Fruit fly (Drosophila melanogaster) whole organism, embryonic: ENCODE results near the gene Bet1.

Source experiments
- B-H2 ChIP-seq: fragments of 200-800 bp; sonication (Bioruptor generic); optimal IDR thresholded peaks from 2 replicates; lab custom pipeline; 2018; ENCODE audit warnings: missing biosample characterization, mild to moderate bottlenecking, missing genetic modification characterization
- CG10979 ChIP-seq: fragments of 200-800 bp; sonication (Bioruptor generic); optimal IDR thresholded peaks from 2 replicates; lab custom pipeline; 2018; ENCODE audit warnings: missing biosample characterization, mild to moderate bottlenecking, missing genetic modification characterization, moderate library complexity
- CG11247 ChIP-seq: fragments of 200-800 bp; sonication (Bioruptor generic); IDR thresholded peaks from 2 replicates; pipeline ENCODE4 v1.3.6; 2022; ENCODE audit warnings: missing biosample characterization, missing genetic modification characterization
- CG12155 ChIP-seq: fragments of 200-800 bp; sonication (Bioruptor generic); optimal IDR thresholded peaks from 3 replicates; lab custom pipeline; 2016; ENCODE audit warnings: missing biosample characterization, missing genetic modification characterization
- CG12236 ChIP-seq: fragments of 200-800 bp; sonication (Bioruptor generic); optimal IDR thresholded peaks from 2 replicates; lab custom pipeline; 2016; ENCODE audit warnings: missing biosample characterization, missing genetic modification characterization
- CG1233 ChIP-seq: fragments of 200-800 bp; sonication (Bioruptor generic); optimal IDR thresholded peaks from 4 replicates; lab custom pipeline; 2018; ENCODE audit warnings: missing biosample characterization, mild to moderate bottlenecking, missing genetic modification characterization
- CG12942 ChIP-seq: fragments of 200-800 bp; sonication (Bioruptor generic); optimal IDR thresholded peaks from 3 replicates; lab custom pipeline; 2016; ENCODE audit warnings: missing biosample characterization, missing genetic modification characterization
- CG13624 ChIP-seq: fragments of 200-800 bp; sonication (Bioruptor generic); optimal IDR thresholded peaks from 2 replicates; lab custom pipeline; 2016; ENCODE audit warnings: missing biosample characterization, missing genetic modification characterization
- CG14441 ChIP-seq: fragments of 200-800 bp; sonication (Bioruptor generic); IDR thresholded peaks from 2 replicates; pipeline ENCODE4 v1.3.6; 2022; ENCODE audit warnings: missing biosample characterization, missing genetic modification characterization
- CG15601 ChIP-seq: fragments of 200-800 bp; sonication (Bioruptor generic); optimal IDR thresholded peaks from 3 replicates; lab custom pipeline; 2019; ENCODE audit warnings: missing biosample characterization, mild to moderate bottlenecking, missing genetic modification characterization, moderate library complexity
- CG2202 ChIP-seq: fragments of 200-800 bp; sonication (Bioruptor generic); optimal IDR thresholded peaks from 2 replicates; lab custom pipeline; 2018; ENCODE audit warnings: missing biosample characterization, mild to moderate bottlenecking, missing genetic modification characterization
- CG2875 ChIP-seq: fragments of 200-800 bp; sonication (Bioruptor generic); optimal IDR thresholded peaks from 2 replicates; lab custom pipeline; 2017; ENCODE audit warnings: missing biosample characterization, mild to moderate bottlenecking, missing genetic modification characterization, missing genetic modification reagents
- CG30020 ChIP-seq: fragments of 200-800 bp; optimal IDR thresholded peaks from 2 replicates; lab custom pipeline; 2019; ENCODE audit warnings: missing biosample characterization, mild to moderate bottlenecking, missing genetic modification characterization, moderate library complexity
- CG32532 ChIP-seq: fragments of 200-800 bp; sonication (Bioruptor generic); IDR thresholded peaks from 2 replicates; pipeline ENCODE4 v1.3.6; 2022; ENCODE audit warnings: missing biosample characterization, missing genetic modification characterization
- CG34224 ChIP-seq: fragments of 200-800 bp; sonication (Bioruptor generic); IDR thresholded peaks from 3 replicates; pipeline ENCODE4 v1.3.6; 2022; ENCODE audit warnings: missing biosample characterization, missing genetic modification characterization; ENCODE audit not compliant: partially characterized antibody
- CG42726 ChIP-seq: fragments of 200-800 bp; sonication (Bioruptor generic); IDR thresholded peaks from 2 replicates; pipeline ENCODE4 v1.3.6; 2022; ENCODE audit warnings: missing biosample characterization, missing genetic modification characterization; ENCODE audit not compliant: partially characterized antibody
- CG43689 ChIP-seq: fragments of 200-800 bp; sonication (Bioruptor generic); IDR thresholded peaks from 2 replicates; pipeline ENCODE4 v1.3.6; 2022; ENCODE audit warnings: missing biosample characterization, missing genetic modification characterization
- CG4707 ChIP-seq: fragments of 200-800 bp; sonication (Bioruptor generic); optimal IDR thresholded peaks from 2 replicates; lab custom pipeline; 2018; ENCODE audit warnings: missing biosample characterization, mild to moderate bottlenecking, missing genetic modification characterization, moderate library complexity
- CG4820 ChIP-seq: fragments of 200-800 bp; sonication (Bioruptor generic); optimal IDR thresholded peaks from 3 replicates; lab custom pipeline; 2016; ENCODE audit warnings: missing biosample characterization, missing genetic modification characterization
- CG6689 ChIP-seq: fragments of 200-800 bp; sonication (Bioruptor generic); IDR thresholded peaks from 2 replicates; pipeline ENCODE4 v1.3.6; 2022; ENCODE audit warnings: missing biosample characterization, missing genetic modification characterization
- CG7745 ChIP-seq: fragments of 200-800 bp; sonication (Bioruptor generic); optimal IDR thresholded peaks from 2 replicates; lab custom pipeline; 2018; ENCODE audit warnings: missing biosample characterization, mild to moderate bottlenecking, missing genetic modification characterization, moderate library complexity
- CG7839 ChIP-seq: fragments of 200-800 bp; sonication (Bioruptor generic); optimal IDR thresholded peaks from 3 replicates; lab custom pipeline; 2018; ENCODE audit warnings: missing biosample characterization, mild to moderate bottlenecking, missing genetic modification characterization, moderate library complexity
- CG8924 ChIP-seq: fragments of 200-800 bp; optimal IDR thresholded peaks from 3 replicates; lab custom pipeline; 2019; ENCODE audit warnings: missing biosample characterization, mild to moderate bottlenecking, missing genetic modification characterization, moderate library complexity
- Fer2 ChIP-seq: fragments of 200-800 bp; sonication (Bioruptor generic); optimal IDR thresholded peaks from 2 replicates; lab custom pipeline; 2018; ENCODE audit warnings: missing biosample characterization, mild to moderate bottlenecking, missing genetic modification characterization, moderate library complexity
- Hmr ChIP-seq: fragments of 200-800 bp; sonication (Bioruptor generic); optimal IDR thresholded peaks from 3 replicates; lab custom pipeline; 2017; ENCODE audit warnings: mild to moderate bottlenecking, missing biosample characterization, missing genetic modification reagents, missing genetic modification characterization
- Jarid2 ChIP-seq: fragments of 200-800 bp; sonication (Bioruptor generic); optimal IDR thresholded peaks from 3 replicates; lab custom pipeline; 2017; ENCODE audit warnings: mild to moderate bottlenecking, missing biosample characterization, missing genetic modification reagents, missing genetic modification characterization
- Max ChIP-seq: fragments of 200-800 bp; sonication (Bioruptor generic); optimal IDR thresholded peaks from 2 replicates; lab custom pipeline; 2016; ENCODE audit warnings: missing biosample characterization, mild to moderate bottlenecking, missing genetic modification characterization
- NC2α ChIP-seq: fragments of 200-800 bp; sonication (Bioruptor generic); optimal IDR thresholded peaks from 2 replicates; lab custom pipeline; 2016; ENCODE audit warnings: missing biosample characterization, missing genetic modification characterization
- Neu2 ChIP-seq: fragments of 200-800 bp; sonication (Bioruptor generic); optimal IDR thresholded peaks from 3 replicates; lab custom pipeline; 2016; ENCODE audit warnings: missing biosample characterization, missing genetic modification characterization, borderline replicate concordance
- Nf-YC ChIP-seq: fragments of 200-800 bp; optimal IDR thresholded peaks from 3 replicates; lab custom pipeline; 2019; ENCODE audit warnings: missing biosample characterization, mild to moderate bottlenecking, missing genetic modification characterization, moderate library complexity
- NfI ChIP-seq: fragments of 200-800 bp; sonication (Bioruptor generic); optimal IDR thresholded peaks from 3 replicates; lab custom pipeline; 2018; ENCODE audit warnings: missing biosample characterization, mild to moderate bottlenecking, missing genetic modification characterization, moderate library complexity
- Six4 ChIP-seq: fragments of 200-800 bp; sonication (Bioruptor generic); optimal IDR thresholded peaks from 2 replicates; lab custom pipeline; 2016; ENCODE audit warnings: missing biosample characterization, missing genetic modification characterization
- Taf1 ChIP-seq: fragments of 200-800 bp; sonication (Bioruptor generic); IDR thresholded peaks from 2 replicates; pipeline ENCODE4 v1.3.6; 2022; ENCODE audit warnings: missing biosample characterization, missing genetic modification characterization
- amos ChIP-seq: fragments of 200-800 bp; sonication (Bioruptor generic); IDR thresholded peaks from 2 replicates; pipeline ENCODE4 v1.3.6; 2022; ENCODE audit warnings: missing biosample characterization, missing genetic modification characterization; ENCODE audit not compliant: partially characterized antibody
- bab2 ChIP-seq: fragments of 200-800 bp; sonication (Bioruptor generic); optimal IDR thresholded peaks from 2 replicates; lab custom pipeline; 2016; ENCODE audit warnings: missing biosample characterization, missing genetic modification characterization
- exex ChIP-seq: fragments of 200-800 bp; sonication (Bioruptor generic); optimal IDR thresholded peaks from 4 replicates; lab custom pipeline; 2018; ENCODE audit warnings: missing biosample characterization, mild to moderate bottlenecking, missing genetic modification characterization, moderate library complexity
- fd3F ChIP-seq: fragments of 200-800 bp; sonication (Bioruptor generic); optimal IDR thresholded peaks from 2 replicates; lab custom pipeline; 2018; ENCODE audit warnings: missing biosample characterization, mild to moderate bottlenecking, missing genetic modification characterization, moderate library complexity
- fd96Cb ChIP-seq: fragments of 200-800 bp; sonication (Bioruptor generic); optimal IDR thresholded peaks from 2 replicates; lab custom pipeline; 2018; ENCODE audit warnings: missing biosample characterization, mild to moderate bottlenecking, missing genetic modification characterization, moderate library complexity
- gsb-n ChIP-seq: fragments of 200-800 bp; sonication (Bioruptor generic); optimal IDR thresholded peaks from 3 replicates; lab custom pipeline; 2018; ENCODE audit warnings: missing biosample characterization, mild to moderate bottlenecking, missing genetic modification characterization
- gt ChIP-seq: fragments of 200-800 bp; sonication (Bioruptor generic); IDR thresholded peaks from 2 replicates; pipeline ENCODE4 v1.3.6; 2022; ENCODE audit warnings: missing biosample characterization, missing genetic modification characterization
- her ChIP-seq: fragments of 200-800 bp; sonication (Bioruptor generic); optimal IDR thresholded peaks from 2 replicates; lab custom pipeline; 2016; ENCODE audit warnings: missing biosample characterization, missing genetic modification characterization
- kah ChIP-seq: fragments of 200-800 bp; sonication (Bioruptor generic); optimal IDR thresholded peaks from 2 replicates; lab custom pipeline; 2018; ENCODE audit warnings: missing biosample characterization, mild to moderate bottlenecking, missing genetic modification characterization
- knrl ChIP-seq: fragments of 200-800 bp; sonication (Bioruptor generic); IDR thresholded peaks from 3 replicates; pipeline ENCODE4 v1.3.6; 2022; ENCODE audit warnings: missing biosample characterization, missing genetic modification characterization; ENCODE audit not compliant: partially characterized antibody
- lola ChIP-seq, 3 experiments: fragments of >200 bp in 2 of 3; fragments of 200-800 bp in 1 of 3; sonication (Bioruptor generic) in 1 of 3; optimal IDR thresholded peaks; 2 replicates each; lab custom pipeline; 2017 to 2019; ENCODE audit warnings: missing biosample characterization in 3 of 3, missing genetic modification characterization in 3 of 3, mild to moderate bottlenecking in 1 of 3, moderate library complexity in 1 of 3
- pb ChIP-seq: fragments of 200-800 bp; sonication (Bioruptor generic); optimal IDR thresholded peaks from 3 replicates; lab custom pipeline; 2016; ENCODE audit warnings: missing biosample characterization, missing genetic modification characterization
- ro ChIP-seq: fragments of 200-800 bp; sonication (Bioruptor generic); IDR thresholded peaks from 2 replicates; pipeline ENCODE4 v1.3.6; 2022; ENCODE audit warnings: missing biosample characterization, missing genetic modification characterization
- run ChIP-seq: fragments of 200-800 bp; sonication (Bioruptor generic); optimal IDR thresholded peaks from 3 replicates; lab custom pipeline; 2018; ENCODE audit warnings: missing biosample characterization, mild to moderate bottlenecking, missing genetic modification characterization
- sd ChIP-seq: fragments of 200-800 bp; sonication (Bioruptor generic); optimal IDR thresholded peaks from 3 replicates; lab custom pipeline; 2018; ENCODE audit warnings: missing biosample characterization, mild to moderate bottlenecking, missing genetic modification characterization, moderate library complexity
- sens ChIP-seq: fragments of 200-800 bp; sonication (Bioruptor generic); peaks from one replicate; lab custom pipeline; 2016; ENCODE audit warnings: missing biosample characterization, missing genetic modification characterization
- tx ChIP-seq: fragments of 200-800 bp; sonication (Bioruptor generic); optimal IDR thresholded peaks from 2 replicates; lab custom pipeline; 2016; ENCODE audit warnings: missing biosample characterization, missing genetic modification characterization
- vvl ChIP-seq: fragments of 200-800 bp; sonication (Bioruptor generic); IDR thresholded peaks from 2 replicates; pipeline ENCODE4 v1.3.6; 2022; ENCODE audit warnings: missing biosample characterization, missing genetic modification characterization

The Bet1 gene

dm6 chr3L:19294235-19294612 lies 33.0 kb downstream of the Bet1 start, which contains the start of gene fal (continued):
- peak; percentile 62 for TF ChIP-seq knrl (GFP tag; lab: Robert Waterston, UW)
- TF ChIP-seq CG2202 (tag; lab: Kevin White, UChicago) = no peak
- TF ChIP-seq CG14441 (GFP tag; lab: Robert Waterston, UW) = no peak
- TF ChIP-seq CG42726 = peak; percentile 59; the same call in 1 of the 2 replicates
- TF ChIP-seq CG10979 (tag; lab: Kevin White, UChicago) = no peak
- no peak for TF ChIP-seq run
- TF ChIP-seq CG8924 = no peak
- no peak for TF ChIP-seq kah
- no peak for TF ChIP-seq tx
- TF ChIP-seq pb (GFP tag; lab: Kevin White, UChicago) = no peak
- TF ChIP-seq CG4820 (GFP tag; lab: Kevin White, UChicago) = no peak
- peak; percentile 30 for TF ChIP-seq CG12155 (GFP tag; lab: Kevin White, UChicago)
- no peak for TF ChIP-seq exex (tag; lab: Kevin White, UChicago)
- TF ChIP-seq CG11247 (GFP tag; lab: Robert Waterston, UW) = no peak
- peak; percentile 65 for TF ChIP-seq amos (GFP tag; lab: Robert Waterston, UW)
- TF ChIP-seq CG7839 (tag; lab: Kevin White, UChicago) = no peak
- TF ChIP-seq her (GFP tag; lab: Kevin White, UChicago) = no peak
- no peak for TF ChIP-seq Taf1
- TF ChIP-seq CG12942 (GFP tag; lab: Kevin White, UChicago) = no peak
- no peak for TF ChIP-seq Fer2 (tag; lab: Kevin White, UChicago)
- peak; percentile 62 for TF ChIP-seq Hmr (GFP tag; lab: Kevin White, UChicago)
- TF ChIP-seq bab2 (GFP tag; lab: Kevin White, UChicago) = no peak
- TF ChIP-seq NfI (GFP tag; lab: Kevin White, UChicago) = no peak
- TF ChIP-seq vvl = peak; percentile 13; the same call in 1 of the 2 replicates
- no peak for TF ChIP-seq Six4 (GFP tag; lab: Kevin White, UChicago)
- TF ChIP-seq Max (GFP tag; lab: Kevin White, UChicago) = peak; percentile 11
- TF ChIP-seq CG30020 = no peak
- no peak for TF ChIP-seq CG4707 (GFP tag; lab: Kevin White, UChicago)
- TF ChIP-seq CG43689 (GFP tag; lab: Robert Waterston, UW) = no peak
- no peak for TF ChIP-seq B-H2 (GFP tag; lab: Kevin White, UChicago)
- no peak for TF ChIP-seq CG13624
- no peak for TF ChIP-seq sd (tag; lab: Kevin White, UChicago)
- no peak for TF ChIP-seq CG15601 (tag; lab: Kevin White, UChicago)
- no peak for TF ChIP-seq CG34224 (GFP tag; lab: Robert Waterston, UW)
- TF ChIP-seq fd96Cb (tag; lab: Kevin White, UChicago) = no peak
- TF ChIP-seq Nf-YC (tag; lab: Kevin White, UChicago) = no peak
- TF ChIP-seq lola (GFP tag; optimal IDR thresholded peaks at IDR 0.05; lab: Kevin White, UChicago) = no peak
- no peak for TF ChIP-seq Neu2 (GFP tag; lab: Kevin White, UChicago)
- no peak for TF ChIP-seq gt
- no peak for TF ChIP-seq fd3F (GFP tag; lab: Kevin White, UChicago)
- no peak for TF ChIP-seq NC2α (GFP tag; lab: Kevin White, UChicago)
- TF ChIP-seq ro (GFP tag; lab: Robert Waterston, UW) = no peak
- no peak for TF ChIP-seq CG7745 (tag; lab: Kevin White, UChicago)
- no peak for TF ChIP-seq Jarid2 (GFP tag; lab: Kevin White, UChicago)
- no peak for TF ChIP-seq sens (GFP tag; lab: Kevin White, UChicago)
- TF ChIP-seq CG1233 (GFP tag; lab: Kevin White, UChicago) = no peak
- TF ChIP-seq gsb-n = no peak
- TF ChIP-seq CG12236 (GFP tag; lab: Kevin White, UChicago) = no peak
- no peak for TF ChIP-seq CG2875 (GFP tag; lab: Kevin White, UChicago)
- TF ChIP-seq CG6689 (GFP tag; lab: Robert Waterston, UW) = no peak
- peak; percentile 60; the same call in 1 of the 2 replicates for TF ChIP-seq CG32532
